Fruit fly (Drosophila melanogaster): ENCODE measurements around the gene CG45263.

Gene CG45263

DNA sequence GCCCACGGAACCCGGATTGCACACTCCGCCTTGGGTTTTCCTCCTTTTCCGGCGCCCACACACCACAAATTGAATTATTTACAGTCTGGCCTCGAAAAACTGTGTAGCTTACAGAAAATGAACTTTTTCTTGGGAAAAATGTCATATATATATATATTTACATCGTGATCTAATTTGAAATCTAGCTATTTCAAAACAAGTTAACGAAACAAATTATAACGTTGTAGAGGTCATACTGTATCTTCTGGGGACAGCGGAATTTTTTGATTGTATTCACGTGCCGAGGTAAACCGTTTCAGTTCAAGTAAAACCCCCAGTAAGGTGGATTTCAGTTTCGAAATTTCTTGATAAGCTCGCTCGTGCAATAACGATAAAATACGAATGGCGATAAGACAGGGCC lies 123.0 kb downstream of the CG45263 start (continued):
- TF ChIP-seq bbx (GFP tag; IDR thresholded peaks at IDR 0.05; ENCODE audit: partially characterized antibody) (no peak), CG11696 (GFP tag; IDR thresholded peaks at IDR 0.05) (peak; percentile 48), unpg (GFP tag; optimal IDR thresholded peaks at IDR 0.05) (peak; percentile 66), CG16779 (GFP tag; IDR thresholded peaks at IDR 0.05) (no peak), CG1832 (GFP tag; optimal IDR thresholded peaks at IDR 0.05) (no peak), CG17802 (tag; optimal IDR thresholded peaks at IDR 0.05) (no peak), sens (GFP tag) (peak; percentile 85), Deaf1 (tag; optimal IDR thresholded peaks at IDR 0.05) (no peak), fd96Cb (tag; optimal IDR thresholded peaks at IDR 0.05) (peak; percentile 44), Hr78 (GFP tag; optimal IDR thresholded peaks at IDR 0.05) (peak in 1 of 2 experiments; percentile 49), nerfin-1 (tag; optimal IDR thresholded peaks at IDR 0.05) (peak; percentile 16), PHDP (tag; optimal IDR thresholded peaks at IDR 0.05) (peak; percentile 69), CG13775 (GFP tag; optimal IDR thresholded peaks at IDR 0.05) (no peak), tx (GFP tag; optimal IDR thresholded peaks at IDR 0.05) (no peak), pho (GFP tag; optimal IDR thresholded peaks at IDR 0.05) (no peak), CG15479 (GFP tag; optimal IDR thresholded peaks at IDR 0.05) (no peak), CG10274 (GFP tag; optimal IDR thresholded peaks at IDR 0.05) (no peak), Gug (GFP tag; IDR thresholded peaks at IDR 0.05) (peak; percentile 39; the same call in 1 of the 4 replicates), CG4360 (GFP tag; IDR thresholded peaks at IDR 0.05) (0 out of 2 replicates have a peak, but pooled peaks have one; percentile 10), fd3F (GFP tag; optimal IDR thresholded peaks at IDR 0.05) (peak; percentile 28), btn (GFP tag; optimal IDR thresholded peaks at IDR 0.05) (no peak), lbe (GFP tag; optimal IDR thresholded peaks at IDR 0.05) (peak; percentile 62), sisA (GFP tag; IDR thresholded peaks at IDR 0.05) (peak; percentile 68), CG30020 (tag; optimal IDR thresholded peaks at IDR 0.05) (no peak), crc (GFP tag; optimal IDR thresholded peaks at IDR 0.05) (no peak), sim (GFP tag; IDR thresholded peaks at IDR 0.05) (no peak), CG3847 (GFP tag; IDR thresholded peaks at IDR 0.05) (peak; percentile 52; the same call in 1 of the 2 replicates), esg (GFP tag; conservative IDR thresholded peaks at IDR 0.05) (0 out of 2 replicates have a peak, but pooled peaks have one; percentile 25), br (optimal IDR thresholded peaks at IDR 0.05) (no peak), lola (GFP tag; optimal IDR thresholded peaks at IDR 0.05) (no peak), psq (GFP tag; optimal IDR thresholded peaks at IDR 0.05) (no peak), CG34224 (GFP tag; IDR thresholded peaks at IDR 0.05; ENCODE audit: partially characterized antibody) (no peak), dmrt99B (tag; optimal IDR thresholded peaks at IDR 0.05) (peak; percentile 52), CG2202 (tag; optimal IDR thresholded peaks at IDR 0.05) (no peak), ranshi (GFP tag; IDR thresholded peaks at IDR 0.05) (no peak; the same call in 1 of the 2 replicates), CG31388 (GFP tag; optimal IDR thresholded peaks at IDR 0.05) (no peak), CG7357 (GFP tag; IDR thresholded peaks at IDR 0.05) (no peak), CG9437 (GFP tag; optimal IDR thresholded peaks at IDR 0.05) (no peak), grau (tag; optimal IDR thresholded peaks at IDR 0.05) (peak; percentile 89), CG11560 (tag; IDR thresholded peaks at IDR 0.05) (no peak), CG10654 (GFP tag; optimal IDR thresholded peaks at IDR 0.05) (peak; percentile 34), Atf3 (GFP tag; optimal IDR thresholded peaks at IDR 0.05) (no peak), Ets65A (GFP tag) (no peak), gcm2 (GFP tag; optimal IDR thresholded peaks at IDR 0.05) (no peak), pfk (GFP tag; optimal IDR thresholded peaks at IDR 0.05) (no peak), Dref (GFP tag; IDR thresholded peaks at IDR 0.05) (no peak), ase (GFP tag; IDR thresholded peaks at IDR 0.05) (peak; percentile 63; the same call in 2 of the 3 replicates), peb (GFP tag; IDR thresholded peaks at IDR 0.05) (no peak), CG9817 (tag; optimal IDR thresholded peaks at IDR 0.05) (peak; percentile 66), Meics (GFP tag; optimal IDR thresholded peaks at IDR 0.05) (peak; percentile 56), HHEX (GFP tag; optimal IDR thresholded peaks at IDR 0.05) (peak; percentile 43), lmd (GFP tag; IDR thresholded peaks at IDR 0.05) (peak; percentile 74)

All from whole organism, embryonic.